Worm (Caenorhabditis elegans): ENCODE data around the gene vps-22.

Gene vps-22

DNA sequence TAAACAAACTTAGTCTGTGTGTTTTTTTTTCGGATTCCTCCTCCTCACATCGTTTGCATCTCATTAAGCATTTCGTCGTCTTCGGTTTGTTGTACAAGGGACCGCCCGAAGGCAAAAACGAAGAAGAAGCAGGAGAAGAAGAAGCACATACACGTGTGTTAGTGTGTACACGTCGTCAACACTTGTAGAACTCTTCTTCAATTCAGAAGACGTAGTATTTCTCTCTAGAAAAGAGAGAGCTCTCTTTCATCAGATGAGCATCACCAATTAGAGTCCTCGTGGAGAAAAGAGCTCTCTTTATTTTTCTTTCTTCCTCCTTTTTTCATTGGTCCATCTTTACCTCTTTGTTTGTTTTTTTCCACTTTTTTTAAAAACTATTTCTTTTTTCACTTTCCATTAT is 5.9 kb upstream of the vps-22 start:
- TF ChIP-seq W03F9.2 (tag; optimal IDR thresholded peaks at IDR 0.05): no peak
- TF ChIP-seq him-1 (tag; optimal IDR thresholded peaks at IDR 0.05): no peak
- TF ChIP-seq dao-5 (tag; optimal IDR thresholded peaks at IDR 0.05): no peak

DNA sequence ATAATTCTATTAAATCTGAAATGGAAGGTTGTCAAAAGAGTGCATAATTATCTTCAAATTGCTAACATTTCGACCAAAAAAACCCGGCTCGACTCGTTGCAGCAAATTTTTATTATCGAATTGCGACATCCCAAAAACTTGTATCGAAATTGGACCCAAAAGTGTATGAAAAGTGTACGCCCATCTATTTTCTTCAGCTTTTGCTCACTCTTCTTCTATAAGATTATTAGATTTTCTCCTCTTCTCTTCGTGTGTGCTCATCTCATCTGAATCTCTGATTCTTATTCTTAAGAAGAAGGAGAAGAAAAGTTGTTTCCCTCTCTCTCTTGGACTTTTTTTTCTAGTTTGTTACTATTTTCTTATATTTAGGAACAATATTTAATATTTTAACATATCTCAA is 4.9 kb upstream of the vps-22 start:
- TF ChIP-seq him-1 (tag; optimal IDR thresholded peaks at IDR 0.05) (no peak), W03F9.2 (tag; optimal IDR thresholded peaks at IDR 0.05) (no peak), dao-5 (tag; optimal IDR thresholded peaks at IDR 0.05) (no peak)

DNA sequence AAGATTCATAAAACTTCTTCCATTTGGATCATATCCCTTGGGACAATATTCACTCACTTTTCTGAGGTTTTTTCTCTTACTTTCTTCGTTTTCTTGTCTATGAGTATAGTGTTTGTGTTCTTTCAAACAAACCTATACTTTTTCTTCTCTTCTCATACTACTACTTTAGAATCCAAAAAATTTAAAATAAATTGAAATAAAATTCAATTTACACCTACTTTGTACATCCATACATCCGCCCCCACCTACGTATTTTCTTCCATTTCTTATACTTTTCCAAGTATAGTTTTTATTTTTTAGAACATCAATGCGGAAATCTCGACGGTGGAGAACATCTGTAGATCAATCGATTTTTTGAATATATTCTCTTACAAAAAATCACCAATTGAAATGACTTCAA is 3.0 kb upstream of the vps-22 start, which contains the start of gene nca-2:
Gene nca-2, plus strand, starts transcription at position 301 of the 400 bp plus-strand sequence.
- no peak for TF ChIP-seq dao-5 (tag; optimal IDR thresholded peaks at IDR 0.05)
- no peak for TF ChIP-seq him-1 (tag; optimal IDR thresholded peaks at IDR 0.05)
- TF ChIP-seq W03F9.2 (tag; optimal IDR thresholded peaks at IDR 0.05): no peak

DNA sequence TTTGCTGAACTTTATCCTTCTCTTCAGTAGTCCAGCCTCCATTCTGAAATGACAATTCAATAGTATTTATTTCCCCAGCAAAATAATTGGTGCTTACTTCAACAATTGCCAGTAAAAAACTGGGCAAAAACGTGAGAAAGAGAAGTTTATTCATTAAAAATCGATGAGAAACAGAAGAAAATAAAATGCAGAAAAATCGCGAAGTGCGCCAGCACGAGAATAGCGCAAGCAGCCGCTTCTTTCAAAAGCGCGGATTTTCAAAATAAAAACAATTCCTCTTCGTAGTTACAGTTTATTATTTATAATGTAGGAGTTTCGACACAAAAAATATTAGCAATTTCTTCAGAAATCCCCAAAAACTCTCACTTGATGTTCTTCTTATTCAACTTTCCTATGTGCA is 593 bp upstream of the vps-22 start, which contains the start of gene C27F2.9:
Gene C27F2.9, minus strand, starts transcription at position 159 of the 400 bp plus-strand sequence.
- TF ChIP-seq dao-5 (tag; optimal IDR thresholded peaks at IDR 0.05) (no peak), him-1 (tag; optimal IDR thresholded peaks at IDR 0.05) (peak; percentile 85), W03F9.2 (tag; optimal IDR thresholded peaks at IDR 0.05) (peak; percentile 93)

DNA sequence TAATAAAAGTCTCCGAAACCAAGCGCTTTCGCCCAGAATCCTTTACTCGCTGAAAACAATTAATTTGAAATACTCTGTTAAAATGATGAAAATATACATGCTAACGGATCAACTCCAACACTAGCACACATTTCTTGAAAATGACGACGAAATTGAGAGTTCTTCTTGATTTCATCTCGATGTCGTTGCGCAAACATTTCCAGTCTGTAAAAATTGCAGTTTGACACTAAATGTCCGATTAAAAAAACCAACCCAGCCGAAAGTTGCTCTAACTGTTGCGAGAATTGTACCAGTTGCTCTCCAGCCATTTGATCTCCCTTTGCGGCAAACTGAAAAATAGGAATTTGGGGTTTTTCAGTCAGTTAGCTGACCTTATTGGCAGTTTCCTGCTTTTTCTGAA is 1.0 kb downstream of the vps-22 start:
- TF ChIP-seq W03F9.2 (tag; optimal IDR thresholded peaks at IDR 0.05) (no peak), dao-5 (tag; optimal IDR thresholded peaks at IDR 0.05) (no peak), him-1 (tag; optimal IDR thresholded peaks at IDR 0.05) (no peak)

DNA sequence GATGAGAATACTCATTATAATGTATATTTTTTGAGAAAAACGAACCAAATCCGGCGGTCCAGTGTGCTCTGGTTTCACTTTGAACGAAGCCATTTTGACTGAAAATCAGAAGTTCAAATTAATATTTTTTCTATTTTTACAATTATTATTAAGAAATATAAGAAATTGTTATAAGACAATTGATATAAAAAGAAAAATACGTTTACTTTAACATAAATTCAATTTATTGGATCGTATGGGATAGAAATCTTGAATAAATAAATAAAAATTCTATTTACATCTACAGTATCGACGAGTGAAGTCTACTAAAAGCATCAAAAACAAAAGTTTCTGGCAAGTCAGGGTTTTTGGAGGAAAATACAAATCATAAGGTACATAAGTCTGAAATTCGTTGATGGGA is 2.1 kb downstream of the vps-22 start, which contains the start of gene C27F2.4:
Gene C27F2.4, minus strand, starts transcription at position 101 of the 400 bp plus-strand sequence.
- TF ChIP-seq W03F9.2 (tag; optimal IDR thresholded peaks at IDR 0.05): no peak
- TF ChIP-seq him-1 (tag; optimal IDR thresholded peaks at IDR 0.05): no peak
- TF ChIP-seq dao-5 (tag; optimal IDR thresholded peaks at IDR 0.05): no peak

DNA sequence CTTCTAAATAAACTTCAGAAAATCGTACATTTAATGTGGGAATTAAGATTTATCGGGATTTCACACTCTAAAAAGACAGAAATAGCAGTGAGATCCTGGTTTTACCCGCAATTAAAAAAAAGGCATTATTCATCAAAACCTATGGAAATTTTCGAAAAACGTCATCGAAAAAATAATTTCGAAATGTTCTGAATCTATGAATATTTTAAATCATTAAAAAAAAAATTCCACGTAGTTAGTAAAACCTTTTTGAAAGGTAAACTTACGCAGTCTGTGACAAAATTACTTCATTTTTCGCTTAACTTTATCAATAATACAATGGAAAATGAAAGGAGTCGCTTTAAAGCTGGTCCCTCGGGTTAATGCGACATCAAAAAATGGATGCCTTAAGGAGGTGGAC is 5.7 kb downstream of the vps-22 start, which contains the start of gene C26E6.1:
Gene C26E6.1, plus strand, starts transcription at position 301 of the 400 bp plus-strand sequence.
- no peak for TF ChIP-seq dao-5 (tag; optimal IDR thresholded peaks at IDR 0.05)
- no peak for TF ChIP-seq him-1 (tag; optimal IDR thresholded peaks at IDR 0.05)
- no peak for TF ChIP-seq W03F9.2 (tag; optimal IDR thresholded peaks at IDR 0.05)

DNA sequence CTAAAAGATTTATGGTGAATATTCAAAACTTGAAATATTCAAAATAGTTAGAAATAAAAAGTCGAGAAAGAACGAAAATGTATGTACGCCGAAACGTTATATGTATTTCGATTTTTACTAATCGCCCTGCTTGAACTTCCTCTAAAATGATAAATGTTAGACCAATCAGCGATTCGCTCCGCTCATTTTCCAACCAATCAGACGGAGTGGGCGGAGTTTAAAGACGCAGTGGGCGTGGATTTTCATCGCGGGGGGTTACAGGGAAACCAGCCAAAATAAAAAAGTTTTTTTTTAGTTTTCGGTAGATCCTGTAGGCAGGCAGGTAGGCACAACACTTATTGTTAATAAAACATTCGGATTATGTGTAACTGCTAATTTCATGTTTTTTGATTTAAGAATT is 9.3 kb downstream of the vps-22 start:
- TF ChIP-seq dao-5 (tag; optimal IDR thresholded peaks at IDR 0.05) (no peak), W03F9.2 (tag; optimal IDR thresholded peaks at IDR 0.05) (no peak), him-1 (tag; optimal IDR thresholded peaks at IDR 0.05) (no peak)

DNA sequence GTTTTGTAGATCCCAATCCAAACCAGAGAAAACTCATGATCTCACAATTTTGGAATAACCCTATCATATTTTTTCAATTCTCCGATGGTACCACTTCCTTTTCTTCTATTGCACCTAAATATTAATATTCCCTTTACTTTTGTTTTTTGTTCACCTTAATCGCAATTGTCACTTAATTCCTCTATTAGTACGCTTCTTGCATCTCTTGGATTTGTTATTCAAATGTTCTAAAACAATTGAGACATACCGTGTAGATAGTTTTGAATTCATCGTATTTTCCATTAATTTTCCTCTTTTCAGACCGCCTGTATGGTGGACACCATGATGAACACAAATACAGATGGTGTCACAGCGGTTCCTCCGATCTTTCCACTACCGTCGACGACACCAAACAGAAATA is 10.5 kb downstream of the vps-22 start, which contains the start of gene flh-2:
Gene flh-2, plus strand, starts transcription at position 301 of the 400 bp plus-strand sequence.
- TF ChIP-seq him-1 (tag; optimal IDR thresholded peaks at IDR 0.05) (no peak), W03F9.2 (tag; optimal IDR thresholded peaks at IDR 0.05) (no peak), dao-5 (tag; optimal IDR thresholded peaks at IDR 0.05) (no peak)

DNA sequence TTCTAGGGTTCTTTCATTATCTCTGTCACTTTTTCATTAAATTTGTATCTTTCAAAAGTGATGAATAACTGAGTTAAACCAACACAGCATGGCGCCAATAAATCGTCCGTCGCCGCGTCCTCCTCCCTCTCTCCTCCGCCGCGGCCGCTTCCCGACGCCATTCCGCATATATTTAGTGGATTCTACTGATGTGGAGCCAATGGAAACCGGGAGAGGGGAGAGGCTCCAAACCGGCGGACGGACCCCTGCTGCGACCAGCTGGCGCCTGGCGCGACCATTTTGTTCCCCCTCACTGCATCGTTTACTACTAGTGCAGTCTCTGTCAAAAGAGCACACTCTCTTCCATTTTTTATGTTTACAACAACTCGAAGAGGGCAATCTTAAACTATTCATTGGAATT is 11.1 kb downstream of the vps-22 start:
- TF ChIP-seq dao-5 (tag; optimal IDR thresholded peaks at IDR 0.05): no peak

DNA sequence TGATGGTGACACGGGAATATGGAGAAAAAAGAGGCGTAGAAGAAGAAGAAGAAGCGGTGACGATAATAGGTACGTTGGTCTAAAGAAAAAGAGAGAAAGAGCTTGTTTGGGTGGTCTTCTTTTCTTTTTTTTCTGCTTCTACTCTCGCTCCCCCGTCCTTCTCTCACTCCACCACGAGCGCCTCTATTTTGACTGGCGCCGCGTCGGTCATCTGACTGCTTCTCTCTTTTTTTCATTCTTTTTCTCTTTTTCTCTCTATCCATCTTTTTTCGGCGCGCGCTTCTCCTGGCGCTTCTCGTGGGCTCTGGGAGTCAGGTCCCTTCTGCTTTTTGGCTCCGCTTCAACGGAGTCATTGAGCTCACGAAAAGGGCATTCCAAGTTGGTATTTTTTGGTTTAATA is 11.9 kb downstream of the vps-22 start:
- TF ChIP-seq him-1 (tag; optimal IDR thresholded peaks at IDR 0.05) (peak; percentile 27), dao-5 (tag; optimal IDR thresholded peaks at IDR 0.05) (no peak), W03F9.2 (tag; optimal IDR thresholded peaks at IDR 0.05) (no peak)

DNA sequence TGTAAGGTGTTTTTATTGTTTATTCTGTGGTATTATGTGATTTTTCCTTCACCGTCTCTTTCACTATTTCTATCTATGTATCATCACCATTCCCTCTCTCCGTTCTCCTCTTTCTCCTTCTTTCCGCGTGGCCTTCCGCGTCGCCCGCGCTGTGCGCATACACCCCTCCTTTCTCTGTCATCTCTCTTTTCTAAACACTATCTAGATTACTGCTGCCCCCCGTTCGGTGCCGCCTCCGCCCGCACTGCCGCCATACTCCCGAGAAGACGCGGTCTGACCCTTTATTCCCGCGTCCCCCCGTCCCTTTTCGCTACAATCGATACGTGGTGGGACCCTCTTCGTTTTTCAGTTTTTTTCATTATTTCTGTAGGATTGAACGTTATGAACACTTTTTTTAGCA is 13.7 kb downstream of the vps-22 start:
- TF ChIP-seq W03F9.2 (tag; optimal IDR thresholded peaks at IDR 0.05) (no peak), him-1 (tag; optimal IDR thresholded peaks at IDR 0.05) (no peak), dao-5 (tag; optimal IDR thresholded peaks at IDR 0.05) (no peak)

DNA sequence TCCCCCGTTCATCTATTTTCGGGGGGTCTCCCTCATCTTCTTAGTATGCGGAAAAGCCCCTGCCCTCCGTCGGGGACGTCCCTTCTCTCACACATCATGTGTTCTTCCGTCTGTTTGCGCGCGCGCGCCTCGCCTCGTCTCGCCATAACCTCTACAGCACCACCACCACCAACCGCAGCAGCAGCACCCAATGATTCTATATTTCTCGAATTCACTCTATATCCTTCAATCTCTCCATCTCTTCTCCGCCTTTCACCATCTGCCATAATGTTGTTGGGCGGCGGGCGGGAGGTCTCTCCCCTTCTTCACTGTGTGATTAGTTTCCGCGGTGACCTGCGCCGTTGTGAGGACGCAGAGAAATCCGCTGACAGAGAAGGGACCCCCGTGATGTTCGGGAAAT is 14.9 kb downstream of the vps-22 start:
- TF ChIP-seq him-1 (tag; optimal IDR thresholded peaks at IDR 0.05) (no peak), dao-5 (tag; optimal IDR thresholded peaks at IDR 0.05) (no peak), W03F9.2 (tag; optimal IDR thresholded peaks at IDR 0.05) (no peak)

DNA sequence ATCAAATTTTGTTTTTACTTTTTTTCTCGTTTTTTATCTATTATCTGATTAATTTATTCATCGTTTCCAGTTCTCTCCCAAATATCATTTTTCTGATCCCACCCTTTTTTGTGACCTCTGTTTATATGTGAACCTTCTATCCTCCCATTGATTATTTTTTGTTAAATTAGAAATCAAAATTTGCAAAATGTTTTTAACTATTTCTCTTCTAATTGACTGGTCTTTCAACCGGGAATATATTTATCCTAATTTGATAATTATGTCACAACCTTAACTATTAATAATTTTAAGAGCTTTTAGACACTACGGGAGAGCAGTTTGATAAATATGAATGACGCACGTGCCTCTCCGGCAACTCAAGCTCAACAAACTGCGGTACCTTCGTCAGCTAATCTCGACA is 18.1 kb downstream of the vps-22 start, which contains the start of gene ntl-9:
Gene ntl-9, plus strand, starts transcription at position 301 of the 400 bp plus-strand sequence.
- TF ChIP-seq him-1 (tag; optimal IDR thresholded peaks at IDR 0.05) (no peak), W03F9.2 (tag; optimal IDR thresholded peaks at IDR 0.05) (no peak), dao-5 (tag; optimal IDR thresholded peaks at IDR 0.05) (no peak)

DNA sequence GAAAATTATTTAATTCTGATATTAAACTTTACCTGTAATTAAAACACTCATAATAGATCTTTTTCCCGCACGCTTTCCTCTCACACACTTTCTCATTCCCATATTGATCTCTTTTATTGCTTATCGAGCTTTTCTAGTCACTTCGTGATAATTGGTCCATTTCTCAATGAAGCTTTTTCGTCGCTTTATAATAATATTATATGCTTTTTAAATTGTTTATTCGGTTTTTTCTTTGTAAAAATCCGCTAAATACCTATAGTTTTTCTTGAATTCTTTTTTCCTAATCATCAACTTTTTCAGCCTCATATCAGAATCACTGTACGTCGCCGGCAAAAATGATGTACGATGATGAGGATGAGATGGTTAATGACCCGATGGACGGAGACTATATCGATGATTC is 23.0 kb downstream of the vps-22 start, which contains the start of gene rpb-2:
Gene rpb-2, plus strand, starts transcription at position 301 of the 400 bp plus-strand sequence.
- TF ChIP-seq him-1 (tag; optimal IDR thresholded peaks at IDR 0.05) (no peak), dao-5 (tag; optimal IDR thresholded peaks at IDR 0.05) (no peak), W03F9.2 (tag; optimal IDR thresholded peaks at IDR 0.05) (no peak)

All from whole organism, L4/young adult.